Fruit fly (Drosophila melanogaster): Measurements from ENCODE around the gene Tango4.

DNA sequence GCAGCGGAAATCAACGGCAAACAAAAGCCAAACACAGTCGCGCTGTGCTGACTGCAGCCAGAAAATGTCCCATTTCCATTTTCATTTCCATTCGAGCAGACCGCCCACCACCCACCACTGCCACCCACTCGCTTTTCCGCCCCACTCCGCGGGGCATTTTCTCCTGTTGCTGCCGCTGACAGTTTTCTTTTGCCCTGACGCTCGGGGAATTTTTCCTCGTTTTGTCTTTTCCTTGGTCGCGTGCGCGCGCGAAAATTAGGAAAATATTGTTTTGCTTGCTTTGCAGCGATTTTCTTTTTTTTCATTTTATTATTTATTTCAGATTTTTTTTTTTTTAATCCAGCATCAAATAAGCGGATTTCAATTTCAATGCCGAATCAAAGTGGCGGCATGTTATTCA, 29.4 kb downstream of the Tango4 start:
- TF ChIP-seq pan (optimal IDR thresholded peaks at IDR 0.05) (no peak), psq (optimal IDR thresholded peaks at IDR 0.05) (no peak), CG8478 (optimal IDR thresholded peaks at IDR 0.05) (no peak), usp (GFP tag; optimal IDR thresholded peaks at IDR 0.05) (no peak)

All from whole organism.